Worm (Caenorhabditis elegans): Measurements from ENCODE around the gene srw-69.

ce11 chrV:7451421-7451820 lies 22.6 kb upstream of the srw-69 start, which contains the start of gene try-11:
- TF ChIP-seq blmp-1 (tag; optimal IDR thresholded peaks at IDR 0.05), result no peak
- no peak for TF ChIP-seq dpl-1 (GFP tag; optimal IDR thresholded peaks at IDR 0.05)
- TF ChIP-seq ceh-82 (tag; optimal IDR thresholded peaks at IDR 0.05), result no peak
- TF ChIP-seq alr-1 (tag; optimal IDR thresholded peaks at IDR 0.05; ENCODE audit: borderline replicate concordance), result no peak
- TF ChIP-seq fos-1 (tag; optimal IDR thresholded peaks at IDR 0.05), result no peak
- TF ChIP-seq ztf-11 (tag; optimal IDR thresholded peaks at IDR 0.05), result no peak
- no peak for TF ChIP-seq pag-3 (tag; optimal IDR thresholded peaks at IDR 0.05; ENCODE audit: borderline replicate concordance, insufficient read depth)
- no peak for TF ChIP-seq unc-130 (tag; optimal IDR thresholded peaks at IDR 0.05)
- no peak for TF ChIP-seq mep-1 (tag; optimal IDR thresholded peaks at IDR 0.05)
- no peak for TF ChIP-seq snpc-4 (tag; optimal IDR thresholded peaks at IDR 0.05)
- no peak for TF ChIP-seq pqm-1 (tag; optimal IDR thresholded peaks at IDR 0.05)
- TF ChIP-seq aly-2 (tag; optimal IDR thresholded peaks at IDR 0.05), result no peak
- no peak for TF ChIP-seq ama-1 (optimal IDR thresholded peaks at IDR 0.05)

Measured in whole organism, L1 larva.